Worm (Caenorhabditis elegans) whole organism, midembryonic: Measurements from ENCODE around the gene srxa-16.

Experiments used
- T22C8.4 ChIP-seq: fragments of 200-800 bp; sonication (Bioruptor generic); IDR thresholded peaks from 2 replicates; pipeline ENCODE4 v1.3.6; 2022; ENCODE audit warnings: missing genetic modification characterization, missing compliant biosample characterization
- cog-1 ChIP-seq: sonication (generic microtip); optimal IDR thresholded peaks from 2 replicates; lab custom pipeline; 2016; ENCODE audit warnings: missing genetic modification characterization, missing compliant biosample characterization
- flt-1 ChIP-seq: fragments of 200-800 bp; sonication (Bioruptor generic); IDR thresholded peaks from 2 replicates; pipeline ENCODE4 v1.3.6; 2022; ENCODE audit warnings: missing genetic modification characterization, missing compliant biosample characterization
- klf-2 ChIP-seq: fragments of 200-800 bp; sonication (Bioruptor generic); conservative IDR thresholded peaks from 2 replicates; pipeline ENCODE4 v1.3.6; 2022; ENCODE audit warnings: missing genetic modification reagents, missing genetic modification characterization, missing compliant biosample characterization
- med-1 ChIP-seq: sonication (generic microtip); optimal IDR thresholded peaks from 2 replicates; lab custom pipeline; 2017; ENCODE audit warnings: missing genetic modification characterization, mild to moderate bottlenecking, missing compliant biosample characterization, antibody characterized with exemption, missing genetic modification reagents; ENCODE audit not compliant: insufficient read depth
- ref-1 ChIP-seq: fragments of 200-800 bp; sonication (Bioruptor generic); conservative IDR thresholded peaks from 2 replicates; pipeline ENCODE4 v1.3.6; 2022; ENCODE audit warnings: missing genetic modification reagents, missing genetic modification characterization, missing compliant biosample characterization
- tab-1 ChIP-seq: fragments of 200-800 bp; sonication (Bioruptor generic); IDR thresholded peaks from 2 replicates; pipeline ENCODE4 v1.3.6; 2022; ENCODE audit warnings: missing genetic modification characterization, missing compliant biosample characterization
- ztf-23 ChIP-seq: fragments of 200-800 bp; sonication (Bioruptor generic); IDR thresholded peaks from 2 replicates; pipeline ENCODE4 v1.3.6; 2022; ENCODE audit warnings: missing genetic modification reagents, missing genetic modification characterization, missing compliant biosample characterization
- ztf-29 ChIP-seq: fragments of 200-800 bp; sonication (Bioruptor generic); IDR thresholded peaks from 2 replicates; pipeline ENCODE4 v1.3.6; 2022; ENCODE audit warnings: missing genetic modification reagents, missing genetic modification characterization, missing compliant biosample characterization

srxa-16 gene

DNA sequence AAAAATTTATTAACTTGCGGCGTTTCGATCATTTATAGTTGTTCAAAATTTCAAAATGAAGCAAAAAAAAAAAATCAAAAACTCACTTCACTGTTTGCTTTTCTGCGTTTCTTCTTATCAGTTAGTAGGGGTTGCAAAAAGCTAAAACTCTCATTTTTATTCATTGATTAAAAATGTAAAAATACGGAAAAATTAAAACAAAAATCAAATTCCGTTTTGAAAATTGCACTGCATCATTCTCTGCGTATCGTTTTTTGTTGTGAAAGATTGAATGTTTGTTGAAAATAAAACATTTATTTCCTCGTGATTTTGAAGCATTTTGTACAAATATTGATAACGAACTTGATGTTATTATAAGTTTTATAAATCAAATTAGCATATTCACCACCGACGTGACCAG lies 15.0 kb upstream of the srxa-16 start:
- TF ChIP-seq klf-2 (no peak), flt-1 (no peak), cog-1 (no peak), ztf-29 (GFP tag; lab: Robert Waterston, UW) (no peak), med-1 (GFP tag; lab: Kevin White, UChicago) (no peak), T22C8.4 (no peak)

DNA sequence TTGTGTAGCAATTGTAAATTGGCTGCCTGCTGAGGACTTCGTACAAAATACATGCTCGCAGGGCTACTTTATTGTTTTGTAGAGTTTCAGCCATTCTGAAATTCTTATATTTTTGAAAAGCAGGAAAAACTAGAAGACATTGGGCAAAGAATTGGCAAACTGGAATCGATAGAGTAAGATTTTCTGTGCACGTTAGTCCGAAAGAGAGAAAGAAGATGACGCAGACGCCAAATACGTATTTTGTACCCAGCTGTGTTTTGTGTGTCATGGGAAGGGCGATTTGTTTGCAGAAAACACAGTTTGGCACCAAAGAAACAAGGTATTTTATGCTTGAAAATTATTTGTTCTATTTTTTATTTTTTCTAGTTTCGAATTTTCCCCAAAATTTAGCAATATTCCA lies 13.3 kb upstream of the srxa-16 start, which contains the start of gene fbxa-143:
TSS of gene fbxa-143 (minus strand) at position 101 of the 400 bp plus-strand sequence.
- TF ChIP-seq T22C8.4 (no peak), tab-1 (GFP tag; lab: Robert Waterston, UW) (no peak), ref-1 (GFP tag; lab: Robert Waterston, UW) (no peak), med-1 (GFP tag; lab: Kevin White, UChicago) (no peak), ztf-23 (GFP tag; lab: Robert Waterston, UW) (no peak), cog-1 (no peak), ztf-29 (GFP tag; lab: Robert Waterston, UW) (no peak), flt-1 (no peak), klf-2 (no peak)

DNA sequence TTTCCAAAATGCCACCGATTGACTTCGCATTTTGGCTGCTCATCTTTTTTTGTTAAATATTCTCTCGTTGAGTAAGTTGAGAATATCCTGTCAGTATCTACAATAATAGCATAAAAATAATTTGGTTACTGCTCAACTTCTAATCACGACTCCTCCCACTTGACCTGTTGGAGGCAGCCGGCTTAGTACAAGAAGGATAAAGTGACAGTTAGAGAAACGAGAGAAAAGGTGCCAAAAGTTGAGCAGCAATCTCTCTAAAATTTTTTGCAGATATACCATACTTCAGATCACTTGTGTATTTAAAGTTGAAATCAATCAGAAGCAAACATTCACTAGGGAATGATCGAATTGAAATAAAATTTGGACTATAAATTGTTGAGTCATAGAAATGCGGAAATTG lies 10.6 kb upstream of the srxa-16 start, which contains the start of gene nhr-111:
TSS of gene nhr-111 (minus strand) at position 101 of the 400 bp plus-strand sequence.
- TF ChIP-seq cog-1, result no peak
- no peak for TF ChIP-seq klf-2
- no peak for TF ChIP-seq med-1 (GFP tag; lab: Kevin White, UChicago)
- no peak for TF ChIP-seq flt-1
- TF ChIP-seq tab-1 (GFP tag; lab: Robert Waterston, UW), result no peak
- TF ChIP-seq ztf-29 (GFP tag; lab: Robert Waterston, UW), result no peak
- no peak for TF ChIP-seq ref-1 (GFP tag; lab: Robert Waterston, UW)
- TF ChIP-seq T22C8.4, result no peak
- no peak for TF ChIP-seq ztf-23 (GFP tag; lab: Robert Waterston, UW)

DNA sequence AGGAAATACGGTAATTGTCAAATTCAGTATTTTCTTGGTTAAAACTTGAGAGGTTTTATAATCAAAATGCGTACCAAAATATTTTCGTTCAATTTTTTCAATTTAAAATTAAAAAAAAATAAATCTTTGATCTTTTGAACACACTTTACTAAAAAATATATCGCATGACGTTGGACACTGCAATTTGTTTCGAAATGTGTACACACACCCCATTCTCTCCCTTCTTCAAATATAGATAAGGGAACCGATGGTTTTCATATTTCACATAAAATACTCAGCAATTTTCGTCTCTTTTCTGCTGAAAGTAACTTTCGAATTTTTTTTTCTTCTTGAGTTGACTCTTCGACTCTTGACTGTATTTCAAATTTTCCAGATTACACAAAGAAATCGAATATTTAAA lies 7.3 kb upstream of the srxa-16 start:
- no peak for TF ChIP-seq klf-2
- TF ChIP-seq T22C8.4, result no peak
- no peak for TF ChIP-seq ztf-29 (GFP tag; lab: Robert Waterston, UW)
- TF ChIP-seq ztf-23 (GFP tag; lab: Robert Waterston, UW), result no peak
- no peak for TF ChIP-seq flt-1

DNA sequence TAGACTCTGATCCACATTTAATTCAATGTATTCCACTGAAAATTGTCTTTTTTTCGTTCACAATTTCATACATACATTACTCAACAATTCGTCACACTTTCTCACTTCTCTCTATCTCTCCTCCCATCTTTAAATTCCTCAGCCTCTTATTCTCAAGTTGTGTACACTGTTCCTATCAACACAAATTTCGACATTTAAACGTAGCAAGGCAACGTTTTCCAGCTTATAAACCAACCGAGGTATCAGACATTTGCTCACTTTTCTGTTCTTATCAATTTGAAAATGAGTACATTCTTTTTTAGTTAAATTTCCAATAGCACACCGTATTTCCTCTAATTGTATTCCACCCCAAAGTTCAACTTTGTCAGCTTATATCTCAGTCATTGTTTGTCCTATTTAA lies 6.8 kb upstream of the srxa-16 start, which contains the start of gene skr-3:
TSS of gene skr-3 (plus strand) at position 163 of the 400 bp plus-strand sequence.
- TF ChIP-seq ztf-29 (GFP tag; lab: Robert Waterston, UW) (no peak), ztf-23 (GFP tag; lab: Robert Waterston, UW) (no peak), flt-1 (no peak), med-1 (GFP tag; lab: Kevin White, UChicago) (no peak), klf-2 (no peak), T22C8.4 (no peak), ref-1 (GFP tag; lab: Robert Waterston, UW) (no peak), tab-1 (GFP tag; lab: Robert Waterston, UW) (no peak), cog-1 (no peak)

DNA sequence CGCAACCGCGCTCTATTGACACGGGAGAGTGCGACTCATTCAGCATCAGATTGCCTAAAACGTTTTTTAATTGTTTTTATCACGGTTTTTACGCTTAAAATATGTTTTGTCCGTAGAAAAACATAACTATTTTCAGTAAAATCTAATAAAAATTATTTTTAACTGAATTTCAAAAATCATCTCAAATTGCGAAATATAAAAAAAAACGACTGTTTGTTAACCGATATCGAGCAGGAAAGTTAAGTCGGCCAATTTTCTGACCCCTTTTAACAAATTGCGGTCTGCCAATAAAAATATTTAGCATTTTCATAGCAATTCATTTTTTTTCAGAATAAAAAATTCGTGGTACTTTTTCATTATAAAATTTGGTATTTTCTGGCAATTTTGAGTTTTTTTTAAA lies 6.4 kb upstream of the srxa-16 start:
- TF ChIP-seq ztf-23 (GFP tag; lab: Robert Waterston, UW), result no peak

DNA sequence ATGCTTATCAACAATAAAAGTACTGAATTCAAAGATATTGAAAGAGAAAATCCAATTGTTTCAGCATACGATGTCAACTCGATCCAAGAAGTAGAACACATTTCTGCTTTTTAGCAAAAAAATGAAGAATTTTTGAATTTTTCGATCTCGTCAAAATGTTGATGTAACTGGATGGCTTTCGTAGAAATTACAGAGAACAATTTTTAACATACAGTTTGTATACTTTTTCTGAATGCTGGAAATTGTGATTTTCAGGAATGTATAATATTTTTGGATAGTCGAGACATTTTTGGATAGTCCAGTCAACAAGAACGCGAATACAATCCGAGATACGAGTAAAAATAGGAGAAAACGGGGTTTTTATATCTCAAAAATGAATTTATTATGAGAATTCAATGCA lies 4.5 kb upstream of the srxa-16 start, which contains the start of gene str-103:
TSS of gene str-103 (minus strand) at position 101 of the 400 bp plus-strand sequence.
- no peak for TF ChIP-seq klf-2

DNA sequence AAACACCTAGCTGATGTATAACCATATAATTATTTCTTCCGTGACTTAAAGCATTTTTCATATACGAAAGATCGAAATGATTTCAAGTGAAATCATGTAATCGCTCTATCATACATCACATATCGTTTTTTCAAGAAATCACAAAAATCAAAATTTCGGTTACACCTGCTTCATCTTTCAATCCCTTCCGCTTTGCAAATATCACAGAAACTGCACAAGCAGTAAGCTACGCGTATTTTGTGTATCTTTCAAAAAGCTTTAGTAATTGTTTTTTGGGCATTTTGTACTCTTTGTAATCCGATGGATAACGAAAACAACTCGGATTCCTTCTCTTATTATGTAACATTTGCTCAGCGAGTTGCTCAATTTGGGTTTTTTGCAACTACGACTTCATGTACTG lies 1.2 kb upstream of the srxa-16 start, which contains the start of gene str-25:
TSS of gene str-25 (plus strand) at position 301 of the 400 bp plus-strand sequence.
- TF ChIP-seq tab-1 (GFP tag; lab: Robert Waterston, UW), result no peak

DNA sequence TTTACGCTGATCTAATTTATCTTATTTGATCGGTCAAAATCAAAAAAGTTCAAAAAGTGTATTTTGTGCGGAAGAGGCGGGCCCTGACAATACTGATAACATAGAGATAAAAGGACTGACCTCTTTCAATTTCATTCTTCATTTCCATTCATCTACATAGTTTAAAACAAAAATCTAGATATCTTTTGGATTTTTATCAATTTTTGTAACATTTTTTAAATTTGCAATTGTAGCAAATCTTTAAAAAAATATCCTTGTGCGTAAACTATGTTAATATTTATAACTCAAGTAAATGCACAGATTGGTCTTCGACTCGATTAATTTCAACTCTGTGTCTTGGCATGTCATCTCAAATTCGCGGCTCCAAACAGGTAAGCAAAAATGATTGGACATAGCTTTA lies 10.5 kb downstream of the srxa-16 start, which contains the start of gene argk-1:
TSS of gene argk-1 (plus strand) at position 301 of the 400 bp plus-strand sequence.
- TF ChIP-seq T22C8.4 (no peak), ztf-29 (GFP tag; lab: Robert Waterston, UW) (no peak), ztf-23 (GFP tag; lab: Robert Waterston, UW) (no peak), tab-1 (GFP tag; lab: Robert Waterston, UW) (no peak), flt-1 (no peak), ref-1 (GFP tag; lab: Robert Waterston, UW) (no peak)

DNA sequence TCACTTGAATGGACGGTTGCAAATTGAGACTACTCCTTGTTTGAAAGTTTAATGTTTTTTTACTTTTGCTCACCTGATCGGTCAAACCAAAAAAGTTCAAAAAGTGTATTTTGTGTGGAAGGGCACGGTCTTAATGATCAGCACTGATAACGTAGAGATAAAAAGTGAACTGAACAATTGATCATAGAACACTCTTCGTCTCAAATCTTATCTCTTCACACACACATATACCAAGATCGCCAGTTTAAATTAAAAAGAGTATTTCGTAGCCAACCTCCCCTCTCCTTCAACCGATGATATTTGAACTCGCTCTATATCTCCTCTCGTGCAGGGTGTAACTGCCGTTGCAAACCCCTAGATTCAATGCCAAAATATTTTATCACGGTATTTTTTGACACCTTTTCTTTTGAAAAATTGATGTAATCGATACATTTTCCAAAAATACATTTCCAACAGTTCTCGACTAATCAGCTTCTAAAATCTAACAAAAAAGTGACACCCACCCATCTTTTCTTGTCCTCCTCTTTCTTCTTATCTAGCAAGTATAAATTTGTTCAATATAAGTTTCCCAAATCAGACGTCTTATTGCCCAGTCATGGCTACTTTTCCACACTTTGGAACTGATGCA lies 13.9 kb downstream of the srxa-16 start, which contains the start of gene cth-1:
TSS of gene cth-1 (plus strand) at position 578 of the 628 bp plus-strand sequence.
- TF ChIP-seq ref-1 (GFP tag; lab: Robert Waterston, UW) (no peak), ztf-23 (GFP tag; lab: Robert Waterston, UW) (no peak), flt-1 (no peak), ztf-29 (GFP tag; lab: Robert Waterston, UW) (no peak)

DNA sequence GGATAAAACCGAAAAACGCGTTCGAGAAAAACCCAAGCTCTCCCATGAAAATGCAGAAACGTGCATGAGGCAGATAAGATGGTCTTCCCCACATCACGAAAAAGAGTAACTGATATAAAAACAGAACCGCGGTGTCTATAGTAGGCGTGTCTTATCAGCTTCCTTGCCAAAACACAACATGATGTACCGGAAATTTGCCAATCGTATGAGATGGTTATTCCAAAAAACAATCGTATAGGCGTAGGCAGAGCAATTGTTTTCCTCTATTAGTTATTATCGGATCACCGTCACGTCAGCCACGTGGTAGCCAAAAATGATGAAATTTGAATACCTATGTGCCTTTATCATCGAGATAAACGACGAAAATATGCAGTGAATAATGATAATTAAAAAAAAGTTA lies 14.7 kb downstream of the srxa-16 start, which contains the start of gene str-7:
TSS of gene str-7 (minus strand) at position 101 of the 400 bp plus-strand sequence.
- TF ChIP-seq tab-1 (GFP tag; lab: Robert Waterston, UW) (no peak), klf-2 (no peak), med-1 (GFP tag; lab: Kevin White, UChicago) (no peak), ztf-29 (GFP tag; lab: Robert Waterston, UW) (no peak)
